Fruit fly (Drosophila melanogaster): ENCODE measurements around the gene dpr17.

The dpr17 gene

dm6 chr3R:12121161-12121560, 26.5 kb downstream of the dpr17 start (continued):
- TF ChIP-seq otp (GFP tag; IDR thresholded peaks at IDR 0.05) (peak; percentile 96), CG17361 (GFP tag; IDR thresholded peaks at IDR 0.05) (peak; percentile 84), Gsc (GFP tag; IDR thresholded peaks at IDR 0.05) (peak; percentile 82), CG9609 (GFP tag; optimal IDR thresholded peaks at IDR 0.05) (peak; percentile 91), cato (GFP tag; optimal IDR thresholded peaks at IDR 0.05; ENCODE audit: borderline replicate concordance) (peak; percentile 91), stwl (tag; optimal IDR thresholded peaks at IDR 0.05) (peak; percentile 98), Jarid2 (GFP tag; optimal IDR thresholded peaks at IDR 0.05) (peak; percentile 75), ash1 (GFP tag; optimal IDR thresholded peaks at IDR 0.05) (peak; percentile 69), CG7745 (tag; optimal IDR thresholded peaks at IDR 0.05) (no peak), run (tag; optimal IDR thresholded peaks at IDR 0.05) (no peak), pita (GFP tag; optimal IDR thresholded peaks at IDR 0.05) (no peak), Bgb (GFP tag; IDR thresholded peaks at IDR 0.05; ENCODE audit: partially characterized antibody) (peak; percentile 75), bigmax (GFP tag; optimal IDR thresholded peaks at IDR 0.05) (peak; percentile 62), CG15479 (GFP tag; optimal IDR thresholded peaks at IDR 0.05) (peak; percentile 24), NC2β (GFP tag; optimal IDR thresholded peaks at IDR 0.05) (peak; percentile 85), Hr3 (GFP tag; optimal IDR thresholded peaks at IDR 0.05) (peak; percentile 86), zf30C (GFP tag; optimal IDR thresholded peaks at IDR 0.05) (no peak), CG12219 (GFP tag; optimal IDR thresholded peaks at IDR 0.05) (peak; percentile 61), CG8765 (GFP tag; IDR thresholded peaks at IDR 0.05) (peak; percentile 70), yki (optimal IDR thresholded peaks at IDR 0.05) (no peak), CG8290 (GFP tag; optimal IDR thresholded peaks at IDR 0.05) (peak; percentile 93), CG8290 (tag; optimal IDR thresholded peaks at IDR 0.05) (peak; percentile 51 to 92), CG8924 (tag; optimal IDR thresholded peaks at IDR 0.05) (peak; percentile 28), Taf1 (GFP tag; IDR thresholded peaks at IDR 0.05) (peak; percentile 75; the same call in 1 of the 2 replicates), ab (GFP tag; optimal IDR thresholded peaks at IDR 0.05) (peak; percentile 67), CG9437 (GFP tag; optimal IDR thresholded peaks at IDR 0.05) (peak; percentile 70), CG7928 (GFP tag; optimal IDR thresholded peaks at IDR 0.05) (peak; percentile 39), dimm (GFP tag; IDR thresholded peaks at IDR 0.05) (peak; percentile 90), CG10267 (tag; optimal IDR thresholded peaks at IDR 0.05) (peak; percentile 70), fu2 (GFP tag; optimal IDR thresholded peaks at IDR 0.05) (peak; percentile 91), emc (GFP tag; optimal IDR thresholded peaks at IDR 0.05) (peak; percentile 96), CG11398 (GFP tag; optimal IDR thresholded peaks at IDR 0.05) (peak; percentile 87), zen2 (GFP tag; IDR thresholded peaks at IDR 0.05; ENCODE audit: partially characterized antibody) (no peak), CG15514 (GFP tag; optimal IDR thresholded peaks at IDR 0.05) (peak; percentile 70), croc (GFP tag; conservative IDR thresholded peaks at IDR 0.05) (peak; percentile 87), salm (tag; optimal IDR thresholded peaks at IDR 0.05) (peak; percentile 48), klu (GFP tag; IDR thresholded peaks at IDR 0.05) (peak; percentile 94), tin (GFP tag; optimal IDR thresholded peaks at IDR 0.05) (peak; percentile 89), Sox102F (GFP tag; optimal IDR thresholded peaks at IDR 0.05) (peak; percentile 77), Oli (tag; optimal IDR thresholded peaks at IDR 0.05) (peak; percentile 75), CG18599 (GFP tag; optimal IDR thresholded peaks at IDR 0.05) (peak; percentile 78), CG6765 (GFP tag; optimal IDR thresholded peaks at IDR 0.05) (peak; percentile 84), tup (GFP tag; optimal IDR thresholded peaks at IDR 0.05) (peak; percentile 52), Hr39 (optimal IDR thresholded peaks at IDR 0.05) (no peak), sna (GFP tag; IDR thresholded peaks at IDR 0.05; ENCODE audit: partially characterized antibody) (no peak), CG4360 (GFP tag; IDR thresholded peaks at IDR 0.05) (0 out of 2 replicates have a peak, but pooled peaks have one; percentile 13), btn (GFP tag; optimal IDR thresholded peaks at IDR 0.05) (peak; percentile 82), Hr78 (GFP tag; optimal IDR thresholded peaks at IDR 0.05) (peak in 1 of 2 experiments; percentile 9), CG2889 (GFP tag; IDR thresholded peaks at IDR 0.05) (peak; percentile 88), CG15011 (GFP tag; optimal IDR thresholded peaks at IDR 0.05) (peak; percentile 70), ERR (GFP tag; optimal IDR thresholded peaks at IDR 0.05) (peak; percentile 66)

All from whole organism, embryonic.